Fruit fly (Drosophila melanogaster) whole organism, embryonic: ENCODE results near the gene CG13409.

Source experiments
- CG10431 ChIP-seq: fragments of 200-800 bp; sonication (Bioruptor generic); optimal IDR thresholded peaks from 3 replicates; lab custom pipeline; 2018; ENCODE audit warnings: missing biosample characterization, mild to moderate bottlenecking, missing genetic modification characterization
- CG10543 ChIP-seq: fragments of 200-800 bp; sonication (Bioruptor generic); optimal IDR thresholded peaks from 3 replicates; lab custom pipeline; 2017; ENCODE audit warnings: missing biosample characterization, mild to moderate bottlenecking, missing genetic modification characterization, moderate library complexity
- CG11695 ChIP-seq: fragments of 200-800 bp; sonication (Bioruptor generic); IDR thresholded peaks from 3 replicates; pipeline ENCODE4 v1.3.6; 2022; ENCODE audit warnings: missing biosample characterization, missing genetic modification characterization
- CG12219 ChIP-seq: fragments of 200-800 bp; sonication (Bioruptor generic); optimal IDR thresholded peaks from 3 replicates; lab custom pipeline; 2018; ENCODE audit warnings: missing biosample characterization, mild to moderate bottlenecking, missing genetic modification characterization
- CG12659 ChIP-seq: fragments of 200-800 bp; sonication (Bioruptor generic); optimal IDR thresholded peaks from 3 replicates; lab custom pipeline; 2017; ENCODE audit warnings: mild to moderate bottlenecking, missing biosample characterization, missing genetic modification reagents, missing genetic modification characterization
- CG17361 ChIP-seq: fragments of 200-800 bp; sonication (Bioruptor generic); IDR thresholded peaks from 3 replicates; pipeline ENCODE4 v1.3.6; 2022; ENCODE audit warnings: missing biosample characterization, missing genetic modification characterization
- CG17802 ChIP-seq: fragments of 200-800 bp; sonication (Bioruptor generic); optimal IDR thresholded peaks from 2 replicates; lab custom pipeline; 2018; ENCODE audit warnings: missing biosample characterization, mild to moderate bottlenecking, missing genetic modification characterization, moderate library complexity
- CG18011 ChIP-seq: fragments of 200-800 bp; sonication (Bioruptor generic); optimal IDR thresholded peaks from 2 replicates; lab custom pipeline; 2017; ENCODE audit warnings: missing biosample characterization, missing genetic modification characterization, mild to moderate bottlenecking, moderate library complexity, missing genotype
- CG32532 ChIP-seq: fragments of 200-800 bp; sonication (Bioruptor generic); IDR thresholded peaks from 2 replicates; pipeline ENCODE4 v1.3.6; 2022; ENCODE audit warnings: missing biosample characterization, missing genetic modification characterization
- CG32772 ChIP-seq: fragments of 200-800 bp; sonication (Bioruptor generic); IDR thresholded peaks from 2 replicates; pipeline ENCODE4 v1.3.6; 2022; ENCODE audit warnings: missing biosample characterization, missing genetic modification characterization
- CG3995 ChIP-seq: fragments of 200-800 bp; sonication (Bioruptor generic); optimal IDR thresholded peaks from 3 replicates; lab custom pipeline; 2016; ENCODE audit warnings: missing biosample characterization, missing genetic modification characterization
- CG4360 ChIP-seq: fragments of 200-800 bp; sonication (Bioruptor generic); IDR thresholded peaks from 2 replicates; pipeline ENCODE4 v1.3.6; 2022; ENCODE audit warnings: missing biosample characterization, missing genetic modification characterization
- CG4404 ChIP-seq: fragments of 200-800 bp; sonication (Bioruptor generic); IDR thresholded peaks from 2 replicates; pipeline ENCODE4 v1.3.6; 2022; ENCODE audit warnings: missing biosample characterization, missing genetic modification characterization
- CG4424 ChIP-seq: fragments of 200-800 bp; sonication (Bioruptor generic); optimal IDR thresholded peaks from 3 replicates; lab custom pipeline; 2016; ENCODE audit warnings: missing biosample characterization, missing genetic modification characterization
- CG4730 ChIP-seq: fragments of 200-800 bp; sonication (Bioruptor generic); IDR thresholded peaks from 2 replicates; pipeline ENCODE4 v1.3.6; 2022; ENCODE audit warnings: missing biosample characterization, missing genetic modification characterization
- CG7745 ChIP-seq: fragments of 200-800 bp; sonication (Bioruptor generic); optimal IDR thresholded peaks from 2 replicates; lab custom pipeline; 2018; ENCODE audit warnings: missing biosample characterization, mild to moderate bottlenecking, missing genetic modification characterization, moderate library complexity
- CG7928 ChIP-seq: fragments of 200-800 bp; sonication (Bioruptor generic); optimal IDR thresholded peaks from 2 replicates; lab custom pipeline; 2017; ENCODE audit warnings: missing biosample characterization, mild to moderate bottlenecking, missing genetic modification characterization
- CG8388 ChIP-seq: fragments of 200-800 bp; sonication (Bioruptor generic); optimal IDR thresholded peaks from 2 replicates; lab custom pipeline; 2019; ENCODE audit warnings: missing biosample characterization, mild to moderate bottlenecking, missing genetic modification characterization, moderate library complexity
- CG9727 ChIP-seq: fragments of 200-800 bp; sonication (Bioruptor generic); optimal IDR thresholded peaks from 3 replicates; lab custom pipeline; 2017; ENCODE audit warnings: missing biosample characterization, mild to moderate bottlenecking, missing genetic modification characterization
- Camta ChIP-seq: fragments of 200-800 bp; sonication (Bioruptor generic); optimal IDR thresholded peaks from 2 replicates; lab custom pipeline; 2016; ENCODE audit warnings: missing biosample characterization, missing genetic modification characterization
- CkIIα-i1 ChIP-seq: fragments of 200-800 bp; sonication (Bioruptor generic); IDR thresholded peaks from 2 replicates; pipeline ENCODE4 v1.3.6; 2022; ENCODE audit warnings: missing biosample characterization, missing genetic modification characterization
- Dip3 ChIP-seq: fragments of 200-800 bp; sonication (Bioruptor generic); optimal IDR thresholded peaks from 3 replicates; lab custom pipeline; 2016; ENCODE audit warnings: missing biosample characterization, missing genetic modification characterization
- Dll ChIP-seq: fragments of 200-800 bp; sonication (Bioruptor generic); IDR thresholded peaks from 4 replicates; pipeline ENCODE4 v1.3.6; 2022; ENCODE audit warnings: missing biosample characterization, missing genetic modification characterization; ENCODE audit not compliant: partially characterized antibody
- E2f2 ChIP-seq: fragments of 200-800 bp; sonication (Bioruptor generic); IDR thresholded peaks from 2 replicates; pipeline ENCODE4 v1.3.6; 2022; ENCODE audit warnings: missing biosample characterization, missing genetic modification characterization
- HLH54F ChIP-seq: fragments of 200-800 bp; sonication (Bioruptor generic); optimal IDR thresholded peaks from 3 replicates; lab custom pipeline; 2016; ENCODE audit warnings: missing biosample characterization, missing genetic modification characterization
- HmgD ChIP-seq: fragments of 200-800 bp; sonication (Bioruptor generic); optimal IDR thresholded peaks from 3 replicates; lab custom pipeline; 2016; ENCODE audit warnings: missing biosample characterization, missing genetic modification characterization
- Max ChIP-seq: fragments of 200-800 bp; sonication (Bioruptor generic); optimal IDR thresholded peaks from 2 replicates; lab custom pipeline; 2016; ENCODE audit warnings: missing biosample characterization, mild to moderate bottlenecking, missing genetic modification characterization
- NFAT ChIP-seq: fragments of 200-800 bp; sonication (Bioruptor generic); IDR thresholded peaks from 2 replicates; pipeline ENCODE4 v1.3.6; 2022; ENCODE audit warnings: missing biosample characterization, missing genetic modification characterization
- Nf-YC ChIP-seq: fragments of 200-800 bp; optimal IDR thresholded peaks from 3 replicates; lab custom pipeline; 2019; ENCODE audit warnings: missing biosample characterization, mild to moderate bottlenecking, missing genetic modification characterization, moderate library complexity
- Sry-δ ChIP-seq: fragments of 200-800 bp; sonication (Bioruptor generic); optimal IDR thresholded peaks from 2 replicates; lab custom pipeline; 2016; ENCODE audit warnings: missing biosample characterization, missing genetic modification characterization
- Trl ChIP-seq, 3 experiments: fragments of >200 bp in 2 of 3; fragments of 200-800 bp in 1 of 3; sonication (Bioruptor generic) in 1 of 3; optimal IDR thresholded peaks; 2 replicates in 1 of 3; 3 replicates in 2 of 3; lab custom pipeline; 2016 to 2017; ENCODE audit warnings: missing biosample characterization in 1 of 3, missing genetic modification characterization in 1 of 3
- bsh ChIP-seq, 2 experiments: fragments of 200-800 bp; sonication (Bioruptor generic); optimal IDR thresholded peaks; 2 replicates each; lab custom pipeline; 2017 to 2018; ENCODE audit warnings: mild to moderate bottlenecking in 2 of 2, missing biosample characterization in 2 of 2, missing genetic modification characterization in 2 of 2, moderate library complexity in 1 of 2
- caup ChIP-seq: fragments of 200-800 bp; sonication (Bioruptor generic); optimal IDR thresholded peaks from 3 replicates; lab custom pipeline; 2017; ENCODE audit warnings: missing biosample characterization, mild to moderate bottlenecking, missing genetic modification characterization, moderate library complexity; ENCODE audit not compliant: severe bottlenecking
- ems ChIP-seq: fragments of 200-800 bp; sonication (Bioruptor generic); optimal IDR thresholded peaks from 3 replicates; lab custom pipeline; 2016; ENCODE audit warnings: missing biosample characterization, missing genetic modification characterization
- gsb-n ChIP-seq: fragments of 200-800 bp; sonication (Bioruptor generic); optimal IDR thresholded peaks from 3 replicates; lab custom pipeline; 2018; ENCODE audit warnings: missing biosample characterization, mild to moderate bottlenecking, missing genetic modification characterization
- her ChIP-seq: fragments of 200-800 bp; sonication (Bioruptor generic); optimal IDR thresholded peaks from 2 replicates; lab custom pipeline; 2016; ENCODE audit warnings: missing biosample characterization, missing genetic modification characterization
- lbe ChIP-seq: fragments of 200-800 bp; sonication (Bioruptor generic); optimal IDR thresholded peaks from 2 replicates; lab custom pipeline; 2016; ENCODE audit warnings: missing biosample characterization, mild to moderate bottlenecking, missing genetic modification characterization
- lola ChIP-seq, 3 experiments: fragments of >200 bp in 2 of 3; fragments of 200-800 bp in 1 of 3; sonication (Bioruptor generic) in 1 of 3; optimal IDR thresholded peaks; 2 replicates each; lab custom pipeline; 2017 to 2019; ENCODE audit warnings: missing biosample characterization in 3 of 3, missing genetic modification characterization in 3 of 3, mild to moderate bottlenecking in 1 of 3, moderate library complexity in 1 of 3
- mirr ChIP-seq: fragments of 200-800 bp; sonication (Bioruptor generic); optimal IDR thresholded peaks from 3 replicates; lab custom pipeline; 2018; ENCODE audit warnings: missing biosample characterization, mild to moderate bottlenecking, missing genetic modification characterization
- nau ChIP-seq: fragments of 200-800 bp; sonication (Bioruptor generic); optimal IDR thresholded peaks from 3 replicates; lab custom pipeline; 2017; ENCODE audit warnings: missing biosample characterization, mild to moderate bottlenecking, missing genetic modification characterization, missing genetic modification reagents
- nerfin-1 ChIP-seq: fragments of 200-800 bp; sonication (Bioruptor generic); optimal IDR thresholded peaks from 3 replicates; lab custom pipeline; 2019; ENCODE audit warnings: missing biosample characterization, mild to moderate bottlenecking, missing genetic modification characterization, moderate library complexity
- pan ChIP-seq, 4 experiments: fragments of >200 bp in 3 of 4; fragments of 200-800 bp in 1 of 4; sonication (Bioruptor generic) in 1 of 4; optimal IDR thresholded peaks in 3 of 4; IDR thresholded peaks in 1 of 4; 2 replicates each; pipeline versions ENCODE4 v1.3.6 to Lab custom; 2017 to 2022; ENCODE audit warnings: missing biosample characterization in 2 of 4, missing genetic modification characterization in 2 of 4, mixed read lengths in 1 of 4
- sd ChIP-seq: fragments of 200-800 bp; sonication (Bioruptor generic); optimal IDR thresholded peaks from 3 replicates; lab custom pipeline; 2018; ENCODE audit warnings: missing biosample characterization, mild to moderate bottlenecking, missing genetic modification characterization, moderate library complexity
- sisA ChIP-seq: fragments of 200-800 bp; sonication (Bioruptor generic); IDR thresholded peaks from 2 replicates; pipeline ENCODE4 v1.3.6; 2022; ENCODE audit warnings: missing biosample characterization, missing genetic modification characterization
- tio ChIP-seq: fragments of 200-800 bp; sonication (Bioruptor generic); optimal IDR thresholded peaks from 2 replicates; lab custom pipeline; 2017; ENCODE audit warnings: missing biosample characterization, missing genetic modification characterization, inconsistent platforms
- trem ChIP-seq: fragments of 200-800 bp; optimal IDR thresholded peaks from 3 replicates; lab custom pipeline; 2019; ENCODE audit warnings: missing biosample characterization, mild to moderate bottlenecking, missing genetic modification characterization, moderate library complexity
- twi ChIP-seq: fragments of 200-800 bp; optimal IDR thresholded peaks from 2 replicates; lab custom pipeline; 2019; ENCODE audit warnings: missing biosample characterization, mild to moderate bottlenecking, missing genetic modification characterization, moderate library complexity
- tx ChIP-seq: fragments of 200-800 bp; sonication (Bioruptor generic); optimal IDR thresholded peaks from 2 replicates; lab custom pipeline; 2016; ENCODE audit warnings: missing biosample characterization, missing genetic modification characterization
- vvl ChIP-seq: fragments of 200-800 bp; sonication (Bioruptor generic); IDR thresholded peaks from 2 replicates; pipeline ENCODE4 v1.3.6; 2022; ENCODE audit warnings: missing biosample characterization, missing genetic modification characterization

Gene CG13409

DNA sequence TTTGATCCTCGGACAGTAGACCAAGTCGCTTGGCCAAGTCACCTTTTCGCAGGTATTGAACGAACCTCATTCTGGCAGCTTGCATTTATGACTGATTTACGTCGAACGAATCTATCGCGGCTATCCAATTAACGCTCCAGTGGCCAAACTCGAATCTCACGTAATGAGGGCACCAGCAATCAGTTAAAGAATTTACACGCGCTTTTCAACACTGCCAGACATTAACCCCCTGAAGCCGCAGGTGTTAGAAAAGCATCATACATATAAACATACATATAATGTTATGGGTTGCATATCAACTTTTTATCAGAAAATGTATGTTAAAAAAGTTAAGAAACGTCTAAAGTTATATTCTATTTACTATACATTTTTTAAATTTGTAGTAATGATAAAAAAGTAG is 6.4 kb downstream of the CG13409 start, which contains the start of gene CG6028 (continued):
- TF ChIP-seq tio (GFP tag; lab: Kevin White, UChicago) (no peak), trem (tag; lab: Kevin White, UChicago) (peak; percentile 2), HLH54F (GFP tag; lab: Kevin White, UChicago) (peak; percentile 16), E2f2 (no peak; the same call in 1 of the 2 replicates), Nf-YC (no peak), gsb-n (no peak), CG10543 (GFP tag; lab: Kevin White, UChicago) (peak; percentile 0), vvl (GFP tag; lab: Robert Waterston, UW) (peak; percentile 66), caup (GFP tag; lab: Kevin White, UChicago) (no peak), CG10431 (GFP tag; lab: Kevin White, UChicago) (no peak), ems (GFP tag; lab: Kevin White, UChicago) (peak; percentile 36), Max (GFP tag; lab: Kevin White, UChicago) (no peak), CG12659 (peak; percentile 27), sisA (GFP tag; lab: Robert Waterston, UW) (no peak), Sry-δ (GFP tag; lab: Kevin White, UChicago) (peak; percentile 5), pan (optimal IDR thresholded peaks at IDR 0.05; lab: Kevin White, UChicago) (no peak), pan (GFP tag; optimal IDR thresholded peaks at IDR 0.05 in 1 of 2, IDR thresholded peaks at IDR 0.05 in 1 of 2) (peak in 1 of 2 experiments; percentile 16), CG17361 (0 out of 3 replicates have a peak, but pooled peaks have one; percentile 35), NFAT (GFP tag; lab: Robert Waterston, UW) (peak; percentile 62)

DNA sequence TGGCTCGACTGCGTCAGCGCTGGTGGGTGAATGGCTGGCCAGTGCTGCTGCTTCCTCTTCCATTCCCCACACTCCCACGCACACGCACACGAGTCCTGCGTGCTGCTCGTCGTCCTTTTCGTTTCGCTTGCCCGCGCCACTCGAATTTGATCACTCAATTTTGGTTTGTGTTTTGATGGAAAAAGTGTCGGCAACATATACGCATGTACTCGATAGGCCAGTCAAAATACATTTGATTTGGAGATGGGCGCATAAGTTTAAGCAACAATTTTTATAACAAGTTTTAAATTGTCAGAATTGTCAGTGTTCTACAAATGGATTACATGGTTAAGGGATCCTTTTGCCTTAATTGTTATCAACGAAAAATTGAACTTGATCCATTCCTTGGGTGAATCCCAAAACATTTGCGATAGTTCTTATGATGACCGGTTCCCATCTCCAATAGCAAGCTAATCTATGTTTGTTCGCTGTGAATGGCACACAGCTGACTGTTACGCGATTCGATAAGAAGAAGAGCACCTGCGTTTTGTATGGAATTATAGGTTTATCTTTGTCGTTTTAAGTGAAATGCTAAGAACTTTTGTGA is 8.6 kb downstream of the CG13409 start, which contains the start of the genes Mitofilin and mRpL35:
TSS of gene Mitofilin (minus strand) at position 295 of the 586 bp plus-strand sequence.
TSS of gene mRpL35 (plus strand) at position 487 of the 586 bp plus-strand sequence.
- TF ChIP-seq Dip3 (GFP tag; lab: Kevin White, UChicago) (peak; percentile 62), CG9727 (GFP tag; lab: Kevin White, UChicago) (peak; percentile 37), lola (GFP tag; optimal IDR thresholded peaks at IDR 0.05; lab: Kevin White, UChicago) (peak in 1 of 3 experiments; percentile 53), mirr (no peak), sd (tag; lab: Kevin White, UChicago) (no peak), bsh (GFP tag; optimal IDR thresholded peaks at IDR 0.05; lab: Kevin White, UChicago) (no peak), CG32532 (GFP tag; lab: Robert Waterston, UW) (no peak), nau (GFP tag; lab: Kevin White, UChicago) (no peak), CG7928 (no peak), CG18011 (GFP tag; lab: Kevin White, UChicago) (peak; percentile 64), Trl (optimal IDR thresholded peaks at IDR 0.05; lab: Kevin White, UChicago) (no peak), Trl (GFP tag; optimal IDR thresholded peaks at IDR 0.05; lab: Kevin White, UChicago) (peak; percentile 41), CG4730 (GFP tag; lab: Robert Waterston, UW) (no peak), lbe (GFP tag; lab: Kevin White, UChicago) (no peak), CG4424 (GFP tag; lab: Kevin White, UChicago) (peak; percentile 38), CG4360 (no peak), Camta (peak; percentile 23), CG7745 (tag; lab: Kevin White, UChicago) (no peak), Dll (peak; percentile 66), CG32772 (GFP tag; lab: Robert Waterston, UW) (no peak), CG3995 (GFP tag; lab: Kevin White, UChicago) (peak; percentile 19), CkIIα-i1 (GFP tag; lab: Robert Waterston, UW) (no peak), nerfin-1 (tag; lab: Kevin White, UChicago) (no peak), CG4404 (no peak), CG17802 (tag; lab: Kevin White, UChicago) (no peak), twi (no peak), CG11695 (no peak), HmgD (GFP tag; lab: Kevin White, UChicago) (peak; percentile 46), her (GFP tag; lab: Kevin White, UChicago) (no peak), tx (GFP tag; lab: Kevin White, UChicago) (peak; percentile 55), CG8388 (GFP tag; lab: Kevin White, UChicago) (no peak), CG12219 (GFP tag; lab: Kevin White, UChicago) (no peak)
